Worm (Caenorhabditis elegans): Measurements from ENCODE around the gene Y41G9A.6.

Gene Y41G9A.6

ce11 chrX:2971542-2971988, 32.0 kb downstream of the Y41G9A.6 start (continued):
- peak; percentile 59 for TF ChIP-seq swsn-7 (tag; optimal IDR thresholded peaks at IDR 0.05)
- TF ChIP-seq C16A3.4 (tag; optimal IDR thresholded peaks at IDR 0.05): peak; percentile 46
- peak; percentile 21 for TF ChIP-seq mef-2 (tag; optimal IDR thresholded peaks at IDR 0.05)
- TF ChIP-seq C04F5.9 (tag; optimal IDR thresholded peaks at IDR 0.05): peak; percentile 49
- peak; percentile 71 for TF ChIP-seq nhr-19 (GFP tag; conservative IDR thresholded peaks at IDR 0.05)
- peak; percentile 71 for TF ChIP-seq nhr-85 (tag)
- peak; percentile 67 for TF ChIP-seq ztf-4 (tag; optimal IDR thresholded peaks at IDR 0.05)
- TF ChIP-seq ceh-82 (tag; optimal IDR thresholded peaks at IDR 0.05): peak; percentile 28 to 74 (median 35)
- TF ChIP-seq ceh-90 (tag; optimal IDR thresholded peaks at IDR 0.05): peak; percentile 21
- peak; percentile 71 for TF ChIP-seq jun-1 (tag; optimal IDR thresholded peaks at IDR 0.05)
- peak; percentile 55 for TF ChIP-seq egl-13 (tag; optimal IDR thresholded peaks at IDR 0.05)
- TF ChIP-seq fkh-10 (GFP tag; optimal IDR thresholded peaks at IDR 0.05): peak; percentile 76

- no peak for TF ChIP-seq ama-1 (optimal IDR thresholded peaks at IDR 0.05)
- no peak for TF ChIP-seq efl-1 (optimal IDR thresholded peaks at IDR 0.05)
- TF ChIP-seq efl-1 (GFP tag; optimal IDR thresholded peaks at IDR 0.05 in 1 of 2): peak in 1 of 2 experiments; percentile 52
- no peak for TF ChIP-seq aly-2 (tag; optimal IDR thresholded peaks at IDR 0.05)
- no peak for TF ChIP-seq F16B12.6 (tag; optimal IDR thresholded peaks at IDR 0.05)
Observed at ce11 chrX:2970804-2971395, 32.7 kb downstream of the Y41G9A.6 start.

ce11 chrX:2970212-2970611, 33.4 kb downstream of the Y41G9A.6 start:
- TF ChIP-seq zip-4 (GFP tag; optimal IDR thresholded peaks at IDR 0.05): no peak
- no peak for TF ChIP-seq swsn-7 (tag; optimal IDR thresholded peaks at IDR 0.05)
- TF ChIP-seq nhr-47 (tag; optimal IDR thresholded peaks at IDR 0.05): no peak
- no peak for TF ChIP-seq hlh-17 (GFP tag; optimal IDR thresholded peaks at IDR 0.05; ENCODE audit: borderline replicate concordance)
- TF ChIP-seq lin-35 (GFP tag; optimal IDR thresholded peaks at IDR 0.05): peak in 1 of 2 experiments; percentile 43
- no peak for TF ChIP-seq nhr-19 (GFP tag; conservative IDR thresholded peaks at IDR 0.05)
- TF ChIP-seq jun-1 (tag; optimal IDR thresholded peaks at IDR 0.05): no peak
- no peak for TF ChIP-seq ceh-63 (GFP tag; optimal IDR thresholded peaks at IDR 0.05)
- TF ChIP-seq lin-13 (GFP tag; optimal IDR thresholded peaks at IDR 0.05): no peak
- TF ChIP-seq nhr-71 (tag; optimal IDR thresholded peaks at IDR 0.05): peak; percentile 16
- no peak for TF ChIP-seq ztf-11 (tag; optimal IDR thresholded peaks at IDR 0.05)
- no peak for TF ChIP-seq unc-62 (GFP tag; optimal IDR thresholded peaks at IDR 0.05)
- no peak for TF ChIP-seq snpc-4 (tag; optimal IDR thresholded peaks at IDR 0.05)

- TF ChIP-seq mef-2 (tag; optimal IDR thresholded peaks at IDR 0.05) (no peak), skn-1 (tag; optimal IDR thresholded peaks at IDR 0.05) (no peak), lsy-2 (tag; optimal IDR thresholded peaks at IDR 0.05) (no peak), elt-2 (tag; optimal IDR thresholded peaks at IDR 0.05) (no peak), ztf-11 (tag; optimal IDR thresholded peaks at IDR 0.05) (no peak), zip-4 (GFP tag; optimal IDR thresholded peaks at IDR 0.05) (no peak), nhr-20 (tag; optimal IDR thresholded peaks at IDR 0.05) (no peak), lin-13 (GFP tag; optimal IDR thresholded peaks at IDR 0.05) (no peak), efl-3 (GFP tag; optimal IDR thresholded peaks at IDR 0.05) (no peak), hlh-4 (tag; optimal IDR thresholded peaks at IDR 0.05) (no peak), ceh-90 (tag; optimal IDR thresholded peaks at IDR 0.05) (no peak), xbp-1 (tag; optimal IDR thresholded peaks at IDR 0.05) (no peak), unc-30 (tag; optimal IDR thresholded peaks at IDR 0.05) (no peak), swsn-7 (tag; optimal IDR thresholded peaks at IDR 0.05) (no peak), rnt-1 (tag; optimal IDR thresholded peaks at IDR 0.05) (no peak), blmp-1 (tag; optimal IDR thresholded peaks at IDR 0.05) (no peak), dsc-1 (tag; optimal IDR thresholded peaks at IDR 0.05) (no peak), fkh-10 (GFP tag; optimal IDR thresholded peaks at IDR 0.05) (no peak), sup-37 (GFP tag; optimal IDR thresholded peaks at IDR 0.05) (no peak)
Observed at ce11 chrX:2969447-2969989, 34.1 kb downstream of the Y41G9A.6 start.
